Worm (Caenorhabditis elegans): ENCODE measurements around the gene R07A4.4.
A peak's percentile ranks its signal among the peaks of the same experiment; 100 is the strongest.

The R07A4.4 gene

DNA sequence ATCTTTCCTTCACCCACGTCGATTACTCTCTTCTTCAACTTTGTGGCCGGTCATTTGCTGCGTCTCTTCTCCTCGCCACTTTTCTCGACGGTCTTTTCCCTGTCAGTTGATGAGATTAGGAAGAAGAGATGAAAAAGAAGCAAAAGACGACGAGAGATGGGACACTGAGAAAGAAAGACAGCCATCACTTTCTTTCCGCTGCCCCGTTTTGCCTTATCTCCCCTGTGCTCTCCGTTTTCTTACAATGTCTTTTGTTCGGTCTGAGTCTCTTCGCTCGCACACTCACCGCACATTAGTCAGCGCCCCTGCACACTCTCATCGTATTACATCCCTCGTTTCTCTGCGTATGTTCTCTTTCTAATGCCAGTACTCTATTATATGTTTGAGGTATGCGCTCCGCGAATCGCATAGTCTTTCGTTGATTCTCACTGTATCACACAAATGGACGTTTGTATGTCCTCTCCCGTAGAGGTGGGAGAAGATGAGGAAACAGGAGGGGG, 8.7 kb upstream of the R07A4.4 start (continued):
- TF ChIP-seq lsy-2 (tag; optimal IDR thresholded peaks at IDR 0.05) (peak; percentile 89 to 91), F26F4.8 (GFP tag; conservative IDR thresholded peaks at IDR 0.05) (no peak), hmg-1.1 (GFP tag; IDR thresholded peaks at IDR 0.05) (peak; percentile 90), mdl-1 (tag; optimal IDR thresholded peaks at IDR 0.05) (peak; percentile 91 to 94)

DNA sequence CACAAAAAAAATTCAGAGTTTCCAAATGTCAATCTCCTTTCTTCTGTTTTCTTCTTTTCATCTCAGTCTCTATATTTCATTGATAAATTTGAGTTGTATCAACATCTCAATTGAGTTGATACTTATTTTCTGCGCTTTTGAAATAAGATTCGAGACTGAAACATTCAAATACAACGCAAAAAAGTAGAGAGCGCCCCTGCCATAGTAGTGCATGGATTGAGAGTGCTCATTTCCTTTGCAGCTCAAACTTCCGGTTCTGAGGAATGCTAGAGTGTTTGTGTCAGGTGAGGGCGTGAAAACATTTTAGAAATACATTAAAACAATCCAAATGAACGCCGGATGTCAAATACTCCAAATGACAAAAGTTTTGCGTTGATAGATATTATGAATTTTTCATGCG, 5.9 kb upstream of the R07A4.4 start:
- peak; percentile 85 for TF ChIP-seq aha-1 (tag)
- no peak for TF ChIP-seq dmd-9 (GFP tag; IDR thresholded peaks at IDR 0.05)
- no peak for TF ChIP-seq nhr-11 (tag; optimal IDR thresholded peaks at IDR 0.05)
- TF ChIP-seq nhr-41 (GFP tag; IDR thresholded peaks at IDR 0.05), result no peak

DNA sequence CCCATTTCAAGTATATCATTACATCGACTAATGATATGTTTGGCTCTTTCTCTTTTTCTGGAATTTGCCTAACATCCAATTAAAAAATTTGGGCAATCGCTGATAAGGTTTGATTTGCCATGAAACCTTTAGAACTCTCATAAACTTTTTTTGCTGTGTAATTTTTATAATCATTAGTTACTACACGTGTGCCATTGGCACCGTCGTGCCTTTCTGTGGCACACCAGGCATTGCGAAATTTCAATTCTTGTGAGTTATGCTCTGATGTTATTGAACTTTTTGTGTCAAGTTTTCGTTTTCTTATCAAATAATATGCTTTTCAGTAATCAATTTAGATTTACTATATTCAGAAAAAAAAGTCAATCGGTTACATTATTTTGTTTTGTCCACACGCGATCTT, 3.5 kb upstream of the R07A4.4 start:
- TF ChIP-seq Y48G9A.11 (GFP tag; IDR thresholded peaks at IDR 0.05) (no peak), hlh-30 (tag; optimal IDR thresholded peaks at IDR 0.05; ENCODE audit: insufficient read depth) (peak; percentile 42), lin-1 (GFP tag; IDR thresholded peaks at IDR 0.05) (no peak), nhr-10 (tag; optimal IDR thresholded peaks at IDR 0.05) (no peak), dve-1 (tag; optimal IDR thresholded peaks at IDR 0.05; ENCODE audit: insufficient read depth) (peak; percentile 66), F49E8.2 (tag; optimal IDR thresholded peaks at IDR 0.05; ENCODE audit: borderline replicate concordance) (no peak), F10B5.3 (tag; optimal IDR thresholded peaks at IDR 0.05) (no peak), ceh-82 (tag; optimal IDR thresholded peaks at IDR 0.05) (no peak), mxl-3 (GFP tag; optimal IDR thresholded peaks at IDR 0.05) (peak; percentile 55), pqm-1 (tag; optimal IDR thresholded peaks at IDR 0.05) (peak; percentile 43), php-3 (GFP tag; IDR thresholded peaks at IDR 0.05) (peak; percentile 64), sdz-12 (GFP tag; optimal IDR thresholded peaks at IDR 0.05) (no peak), dmd-6 (GFP tag; IDR thresholded peaks at IDR 0.05) (peak; percentile 26; the same call in 1 of the 2 replicates), snpc-4 (tag; optimal IDR thresholded peaks at IDR 0.05) (no peak), nhr-237 (tag; optimal IDR thresholded peaks at IDR 0.05) (no peak), hlh-11 (tag; optimal IDR thresholded peaks at IDR 0.05) (peak; percentile 6), daf-16 (GFP tag; optimal IDR thresholded peaks at IDR 0.05) (no peak), daf-16 (tag; optimal IDR thresholded peaks at IDR 0.05) (peak; percentile 43), mep-1 (tag; optimal IDR thresholded peaks at IDR 0.05) (no peak), zip-11 (GFP tag; IDR thresholded peaks at IDR 0.05) (no peak), egl-43 (GFP tag; IDR thresholded peaks at IDR 0.05) (no peak), hif-1 (tag; optimal IDR thresholded peaks at IDR 0.05) (no peak), F37D6.2 (tag; optimal IDR thresholded peaks at IDR 0.05) (no peak), tra-1 (GFP tag; IDR thresholded peaks at IDR 0.05) (no peak)

DNA sequence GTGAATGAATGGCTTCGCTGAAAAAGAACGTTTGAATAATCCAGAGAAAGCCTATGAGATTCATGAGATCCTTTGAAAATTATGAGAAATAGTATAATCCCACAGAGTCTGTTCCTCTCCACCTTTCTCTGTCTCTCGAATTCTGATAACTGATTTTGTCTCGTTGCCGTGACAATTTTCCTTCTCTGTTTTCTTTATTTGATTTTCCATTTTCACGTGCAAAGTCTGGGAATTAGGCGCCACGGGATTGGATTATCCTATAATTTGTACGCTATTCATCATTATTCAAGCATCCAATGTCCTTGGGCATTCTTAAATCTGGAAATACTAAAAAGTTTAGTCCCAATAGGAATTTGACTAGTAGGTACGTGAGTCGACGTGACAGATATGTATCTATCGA, 945 bp upstream of the R07A4.4 start:
- TF ChIP-seq unc-62 (GFP tag; optimal IDR thresholded peaks at IDR 0.05 in 1 of 2) (peak in 1 of 2 experiments; percentile 50), unc-62 (tag; optimal IDR thresholded peaks at IDR 0.05) (no peak), nhr-102 (tag; optimal IDR thresholded peaks at IDR 0.05) (no peak)

DNA sequence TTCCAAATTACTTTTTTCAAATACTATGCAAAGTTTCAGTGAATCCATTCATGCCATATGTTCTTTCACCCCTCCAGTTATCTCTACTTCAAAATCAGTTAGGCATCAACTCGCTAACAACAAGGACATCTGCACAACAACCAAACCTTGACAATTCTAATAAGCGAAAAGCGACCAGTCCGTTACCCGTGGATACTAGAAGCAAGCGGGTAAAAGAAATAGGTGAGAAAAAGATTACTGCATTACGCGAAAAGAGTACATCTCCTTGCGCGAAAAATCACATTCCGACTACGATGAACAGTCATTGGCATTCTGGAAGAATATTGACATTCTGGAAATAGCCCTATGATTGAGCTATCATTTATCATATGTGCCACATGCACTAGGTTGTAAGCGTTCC, 1.3 kb downstream of the R07A4.4 start:
- TF ChIP-seq unc-130 (GFP tag; optimal IDR thresholded peaks at IDR 0.05) (no peak), mep-1 (tag; optimal IDR thresholded peaks at IDR 0.05) (no peak), ctbp-1 (GFP tag; IDR thresholded peaks at IDR 0.05) (no peak), ZK546.5 (tag; optimal IDR thresholded peaks at IDR 0.05) (no peak), lin-29 (GFP tag; IDR thresholded peaks at IDR 0.05) (0 out of 2 replicates have a peak, but pooled peaks have one; percentile 27), daf-12 (tag; optimal IDR thresholded peaks at IDR 0.05) (no peak), lin-13 (GFP tag; optimal IDR thresholded peaks at IDR 0.05) (no peak), ztf-11 (tag; optimal IDR thresholded peaks at IDR 0.05) (no peak), nhr-6 (tag; optimal IDR thresholded peaks at IDR 0.05) (no peak), F49E8.2 (tag; optimal IDR thresholded peaks at IDR 0.05; ENCODE audit: borderline replicate concordance) (no peak), nhr-42 (GFP tag; IDR thresholded peaks at IDR 0.05) (peak; percentile 51; the same call in 1 of the 2 replicates), nhr-28 (tag; optimal IDR thresholded peaks at IDR 0.05) (peak; percentile 2), dmd-6 (GFP tag; IDR thresholded peaks at IDR 0.05) (0 out of 2 replicates have a peak, but pooled peaks have one; percentile 12), Y75B8A.6 (GFP tag; IDR thresholded peaks at IDR 0.05) (no peak), nhr-77 (tag; optimal IDR thresholded peaks at IDR 0.05) (peak; percentile 13), lin-1 (GFP tag; IDR thresholded peaks at IDR 0.05) (no peak), tra-1 (GFP tag; IDR thresholded peaks at IDR 0.05) (no peak), hlh-11 (tag; optimal IDR thresholded peaks at IDR 0.05) (peak; percentile 0)
